Fruit fly (Drosophila melanogaster) whole organism, wandering third instar larva: ENCODE results near the gene CG42820.

Source experiments
- Abd-B ChIP-seq: fragments of >200 bp; optimal IDR thresholded peaks from 2 replicates; lab custom pipeline; 2017; ENCODE audit warnings: missing biosample characterization, missing genetic modification characterization
- CG32264 ChIP-seq: fragments of 200-800 bp; sonication (Bioruptor generic); optimal IDR thresholded peaks from 2 replicates; lab custom pipeline; 2016; ENCODE audit warnings: missing biosample characterization, missing genetic modification characterization
- CG9705 ChIP-seq: fragments of 200-800 bp; sonication (Bioruptor generic); optimal IDR thresholded peaks from 2 replicates; lab custom pipeline; 2018; ENCODE audit warnings: missing biosample characterization, mild to moderate bottlenecking, missing genetic modification characterization
- CrebA ChIP-seq: fragments of 200-800 bp; sonication (Bioruptor generic); optimal IDR thresholded peaks from 2 replicates; lab custom pipeline; 2016; ENCODE audit warnings: missing biosample characterization, mild to moderate bottlenecking, missing genetic modification characterization, borderline replicate concordance
- Dfd ChIP-seq: fragments of >200 bp; optimal IDR thresholded peaks from 2 replicates; lab custom pipeline; 2017; ENCODE audit warnings: missing biosample characterization, missing genetic modification characterization
- Dif ChIP-seq: fragments of 200-275, 200-300 bp; sonication (Bioruptor generic); optimal IDR thresholded peaks from 2 replicates; lab custom pipeline; 2018; ENCODE audit warnings: missing biosample characterization, missing genetic modification characterization; ENCODE audit not compliant: partially characterized antibody
- GATAd ChIP-seq: sonication (Bioruptor generic); optimal IDR thresholded peaks from 2 replicates; lab custom pipeline; 2016; ENCODE audit warnings: missing biosample characterization, missing genetic modification characterization
- HLH106 ChIP-seq: fragments of 200-800 bp; optimal IDR thresholded peaks from 3 replicates; lab custom pipeline; 2019; ENCODE audit warnings: missing biosample characterization, mild to moderate bottlenecking, missing genetic modification characterization, moderate library complexity
- Hnf4 ChIP-seq: fragments of 200-800 bp; sonication (Bioruptor generic); optimal IDR thresholded peaks from 2 replicates; lab custom pipeline; 2016; ENCODE audit warnings: missing biosample characterization, mild to moderate bottlenecking, missing genetic modification characterization
- Hr78 ChIP-seq: fragments of >200 bp; optimal IDR thresholded peaks from 2 replicates; lab custom pipeline; 2017; ENCODE audit warnings: missing biosample characterization, missing genetic modification characterization
- Hr83 ChIP-seq: fragments of 200-300 bp; sonication (Bioruptor generic); optimal IDR thresholded peaks from 2 replicates; lab custom pipeline; 2016; ENCODE audit warnings: missing biosample characterization, mild to moderate bottlenecking, missing genetic modification characterization, moderate library complexity; ENCODE audit not compliant: poor library complexity, severe bottlenecking
- Jra ChIP-seq: sonication (Bioruptor generic); optimal IDR thresholded peaks from 2 replicates; lab custom pipeline; 2016; ENCODE audit warnings: missing biosample characterization, missing genetic modification characterization
- Mio ChIP-seq: sonication (Bioruptor generic); optimal IDR thresholded peaks from 2 replicates; lab custom pipeline; 2016; ENCODE audit warnings: missing biosample characterization, missing genetic modification characterization
- Myc ChIP-seq: fragments of >200 bp; optimal IDR thresholded peaks from 2 replicates; lab custom pipeline; 2017
- N ChIP-seq: fragments of >200 bp; optimal IDR thresholded peaks from 2 replicates; lab custom pipeline; 2018; ENCODE audit warnings: missing biosample characterization, missing external identifiers, missing genetic modification characterization
- OdsH ChIP-seq: fragments of 200-800 bp; sonication (Bioruptor generic); optimal IDR thresholded peaks from 2 replicates; lab custom pipeline; 2016; ENCODE audit warnings: missing biosample characterization, mild to moderate bottlenecking, missing genetic modification characterization
- Rel ChIP-seq, 2 experiments: fragments of 200-800 bp; sonication (Bioruptor generic) in 1 of 2; optimal IDR thresholded peaks; 2 replicates in 1 of 2; 3 replicates in 1 of 2; lab custom pipeline; 2016 to 2019; ENCODE audit warnings: mild to moderate bottlenecking in 2 of 2, missing biosample characterization in 2 of 2, missing genetic modification characterization in 2 of 2, moderate library complexity in 1 of 2
- Sp1 ChIP-seq: fragments of 200-800 bp; sonication (Bioruptor generic); optimal IDR thresholded peaks from 3 replicates; lab custom pipeline; 2019; ENCODE audit warnings: missing biosample characterization, mild to moderate bottlenecking, missing genetic modification characterization, moderate library complexity
- Vsx2 ChIP-seq: fragments of 200-300, 225-300 bp; sonication (Bioruptor generic); optimal IDR thresholded peaks from 2 replicates; lab custom pipeline; 2018; ENCODE audit warnings: missing biosample characterization, missing genetic modification characterization; ENCODE audit not compliant: partially characterized antibody
- br ChIP-seq: fragments of 200-800 bp; sonication (Bioruptor generic); optimal IDR thresholded peaks from 2 replicates; lab custom pipeline; 2016; ENCODE audit warnings: missing biosample characterization, missing genetic modification characterization
- brk ChIP-seq: fragments of 200-800 bp; sonication (Bioruptor generic); optimal IDR thresholded peaks from 2 replicates; lab custom pipeline; 2016; ENCODE audit warnings: missing biosample characterization, mild to moderate bottlenecking, missing genetic modification characterization
- dl ChIP-seq, 2 experiments: fragments of 175-275, 200-275 bp in 1 of 2; fragments of 200-275 bp in 1 of 2; sonication (Bioruptor generic); optimal IDR thresholded peaks; lab custom pipeline; 2018; ENCODE audit warnings: mild to moderate bottlenecking in 2 of 2, missing biosample characterization in 2 of 2, missing genetic modification characterization in 2 of 2, moderate library complexity in 2 of 2; ENCODE audit not compliant: partially characterized antibody in 2 of 2, insufficient read depth in 1 of 2
- dmrt93B ChIP-seq: fragments of 200-800 bp; sonication (Bioruptor generic); optimal IDR thresholded peaks from 2 replicates; lab custom pipeline; 2018; ENCODE audit warnings: missing biosample characterization, mild to moderate bottlenecking, missing genetic modification characterization
- dsf ChIP-seq: sonication (Bioruptor generic); optimal IDR thresholded peaks from 2 replicates; lab custom pipeline; 2016; ENCODE audit warnings: missing biosample characterization, missing genetic modification characterization, borderline replicate concordance
- ey ChIP-seq: fragments of 200-800 bp; sonication (Bioruptor generic); optimal IDR thresholded peaks from 2 replicates; lab custom pipeline; 2016; ENCODE audit warnings: missing biosample characterization, missing genetic modification characterization
- foxo ChIP-seq, 2 experiments: fragments of 200-800 bp; sonication (Bioruptor generic); optimal IDR thresholded peaks; 2 replicates in 1 of 2; 3 replicates in 1 of 2; lab custom pipeline; 2016 to 2017; ENCODE audit warnings: missing biosample characterization in 2 of 2, missing genetic modification characterization in 2 of 2
- fru ChIP-seq: fragments of 200-800 bp; sonication (Bioruptor generic); optimal IDR thresholded peaks from 3 replicates; lab custom pipeline; 2016; ENCODE audit warnings: missing biosample characterization, mild to moderate bottlenecking, missing genetic modification characterization
- h ChIP-seq: fragments of 200-800 bp; sonication (Bioruptor generic); optimal IDR thresholded peaks from 3 replicates; lab custom pipeline; 2016; ENCODE audit warnings: missing biosample characterization, mild to moderate bottlenecking, missing genetic modification characterization
- jim ChIP-seq: fragments of 175-275, 200-325 bp; sonication (Bioruptor generic); optimal IDR thresholded peaks from 2 replicates; lab custom pipeline; 2016; ENCODE audit warnings: missing biosample characterization, mild to moderate bottlenecking, missing genetic modification characterization
- lola ChIP-seq: fragments of >200 bp; optimal IDR thresholded peaks from 2 replicates; lab custom pipeline; 2017; ENCODE audit warnings: missing biosample characterization, missing genetic modification characterization
- pan ChIP-seq: fragments of >200 bp; optimal IDR thresholded peaks from 2 replicates; lab custom pipeline; 2017
- psq ChIP-seq: fragments of 200-800 bp; sonication (Bioruptor generic); optimal IDR thresholded peaks from 3 replicates; lab custom pipeline; 2017; ENCODE audit warnings: missing biosample characterization, mild to moderate bottlenecking, missing genetic modification characterization, moderate library complexity
- rgr ChIP-seq: fragments of 200-800 bp; sonication (Bioruptor generic); optimal IDR thresholded peaks from 3 replicates; lab custom pipeline; 2016; ENCODE audit warnings: missing biosample characterization, mild to moderate bottlenecking, missing genetic modification characterization
- sage ChIP-seq: fragments of 200-800 bp; sonication (Bioruptor generic); optimal IDR thresholded peaks from 2 replicates; lab custom pipeline; 2016; ENCODE audit warnings: missing biosample characterization, mild to moderate bottlenecking, missing genetic modification characterization
- sv ChIP-seq: fragments of 200-800 bp; sonication (Bioruptor generic); optimal IDR thresholded peaks from 3 replicates; lab custom pipeline; 2016; ENCODE audit warnings: missing biosample characterization, missing genetic modification characterization
- tai ChIP-seq: sonication (Bioruptor generic); optimal IDR thresholded peaks from 2 replicates; lab custom pipeline; 2016; ENCODE audit warnings: missing biosample characterization, missing genetic modification characterization
- usp ChIP-seq: fragments of >200 bp; optimal IDR thresholded peaks from 2 replicates; lab custom pipeline; 2017; ENCODE audit warnings: missing biosample characterization, missing genetic modification characterization
- woc ChIP-seq: sonication (Bioruptor generic); optimal IDR thresholded peaks from 2 replicates; lab custom pipeline; 2016; ENCODE audit warnings: missing biosample characterization, mild to moderate bottlenecking, missing genetic modification characterization

CG42820 gene

dm6 chr2L:8364006-8364956 lies 27.9 kb downstream of the CG42820 start, which contains the start of the genes RpS13 and CSN8 (continued):
- TF ChIP-seq CG32264 (GFP tag; lab: Kevin White, UChicago) (no peak), Dfd (GFP tag; lab: Kevin White, UChicago) (no peak), dl (GFP tag; optimal IDR thresholded peaks at IDR 0.05; lab: Kevin White, UChicago; ENCODE audit: insufficient read depth in 1 of 2, partially characterized antibody in 2 of 2) (no peak), fru (GFP tag; lab: Kevin White, UChicago) (peak; percentile 20)

dm6 chr2L:8362955-8363285 lies 29.3 kb downstream of the CG42820 start:
- no peak for TF ChIP-seq pan (lab: Kevin White, UChicago)
- TF ChIP-seq Hr83 (GFP tag; lab: Kevin White, UChicago): no peak
- TF ChIP-seq Hnf4: no peak
- TF ChIP-seq ey (GFP tag; lab: Kevin White, UChicago): no peak
- TF ChIP-seq N: no peak
- no peak for TF ChIP-seq tai
- TF ChIP-seq dl (GFP tag; optimal IDR thresholded peaks at IDR 0.05; lab: Kevin White, UChicago; ENCODE audit: insufficient read depth in 1 of 2, partially characterized antibody in 2 of 2): no peak
- no peak for TF ChIP-seq psq
- no peak for TF ChIP-seq Mio (GFP tag; lab: Kevin White, UChicago)
- TF ChIP-seq h (GFP tag; lab: Kevin White, UChicago): no peak
- no peak for TF ChIP-seq sage (GFP tag; lab: Kevin White, UChicago)
- no peak for TF ChIP-seq Hr78 (GFP tag; lab: Kevin White, UChicago)
- no peak for TF ChIP-seq Sp1 (GFP tag; lab: Kevin White, UChicago)
- no peak for TF ChIP-seq dmrt93B (GFP tag; lab: Kevin White, UChicago)
- TF ChIP-seq Dif: no peak
- no peak for TF ChIP-seq woc
- no peak for TF ChIP-seq dsf
- TF ChIP-seq OdsH (GFP tag; lab: Kevin White, UChicago): no peak

DNA sequence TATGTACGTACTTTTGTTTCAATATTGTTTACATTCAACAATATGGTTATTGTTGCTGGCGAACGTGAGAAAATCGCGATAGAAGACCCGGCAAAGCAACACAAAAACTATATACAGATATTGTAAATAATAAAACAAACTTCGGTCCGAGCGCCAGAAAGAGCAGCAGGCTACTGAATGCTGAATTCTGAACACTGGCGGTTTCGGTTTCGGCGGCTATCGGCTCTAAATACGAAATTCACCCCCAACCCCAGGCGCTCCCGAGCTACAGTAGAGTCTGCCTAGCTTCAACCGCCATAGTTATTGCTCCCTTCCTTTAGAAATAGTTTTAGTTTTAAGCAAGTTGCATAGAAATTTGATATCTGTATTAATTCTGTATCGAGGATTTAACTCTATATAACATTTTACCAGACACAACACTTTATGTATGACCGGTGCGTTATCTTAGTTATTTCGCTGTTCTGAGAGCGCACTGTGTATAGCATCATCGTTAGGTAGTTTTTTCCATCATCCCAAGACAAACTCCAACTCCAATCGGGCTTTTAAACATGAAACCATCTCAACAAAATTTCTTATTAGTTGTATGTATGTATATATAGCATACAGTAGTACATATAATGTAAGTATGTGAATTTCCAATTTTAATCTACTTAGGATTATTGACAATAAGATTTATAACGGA lies 29.8 kb downstream of the CG42820 start, which contains the start of gene CG7627:
Gene CG7627 (minus strand): TSS at position 197 of the 682 bp plus-strand sequence.
- TF ChIP-seq woc (peak; percentile 93), Hr83 (GFP tag; lab: Kevin White, UChicago) (peak; percentile 49), brk (GFP tag; lab: Kevin White, UChicago) (peak; percentile 72), CG9705 (GFP tag; lab: Kevin White, UChicago) (peak; percentile 53), usp (GFP tag; lab: Kevin White, UChicago) (no peak), pan (lab: Kevin White, UChicago) (no peak), Hr78 (GFP tag; lab: Kevin White, UChicago) (no peak), Dif (peak; percentile 33), Vsx2 (GFP tag; lab: Kevin White, UChicago) (peak; percentile 49), rgr (GFP tag; lab: Kevin White, UChicago) (peak; percentile 86), sage (GFP tag; lab: Kevin White, UChicago) (peak; percentile 48), N (no peak), dsf (no peak), CrebA (no peak), psq (peak; percentile 82), h (GFP tag; lab: Kevin White, UChicago) (peak; percentile 89), Rel (GFP tag; optimal IDR thresholded peaks at IDR 0.05; lab: Kevin White, UChicago) (no peak), Rel (tag; optimal IDR thresholded peaks at IDR 0.05; lab: Kevin White, UChicago) (peak; percentile 41), Sp1 (GFP tag; lab: Kevin White, UChicago) (peak; percentile 74), GATAd (GFP tag; lab: Kevin White, UChicago) (no peak), br (GFP tag; lab: Kevin White, UChicago) (peak; percentile 85), ey (GFP tag; lab: Kevin White, UChicago) (peak; percentile 90), lola (no peak), Abd-B (GFP tag; lab: Kevin White, UChicago) (no peak), tai (peak; percentile 63), Mio (GFP tag; lab: Kevin White, UChicago) (no peak), sv (peak; percentile 66), Myc (lab: Kevin White, UChicago) (no peak), foxo (GFP tag; optimal IDR thresholded peaks at IDR 0.05; lab: Kevin White, UChicago) (peak in 1 of 2 experiments; percentile 90), fru (GFP tag; lab: Kevin White, UChicago) (peak; percentile 89), Jra (GFP tag; lab: Kevin White, UChicago) (peak; percentile 83), dl (GFP tag; optimal IDR thresholded peaks at IDR 0.05; lab: Kevin White, UChicago; ENCODE audit: insufficient read depth in 1 of 2, partially characterized antibody in 2 of 2) (no peak), OdsH (GFP tag; lab: Kevin White, UChicago) (peak; percentile 91), CG32264 (GFP tag; lab: Kevin White, UChicago) (peak; percentile 62), dmrt93B (GFP tag; lab: Kevin White, UChicago) (peak; percentile 66), HLH106 (peak; percentile 80), Hnf4 (peak; percentile 86), jim (GFP tag; lab: Kevin White, UChicago) (no peak), Dfd (GFP tag; lab: Kevin White, UChicago) (no peak)
